Fruit fly (Drosophila melanogaster) whole organism, embryonic: ENCODE measurements around the gene CG14339.

Experiments used
- Aef1 ChIP-seq: fragments of 200-800 bp; sonication (Bioruptor generic); IDR thresholded peaks from 3 replicates; pipeline ENCODE4 v1.3.6; 2022; ENCODE audit warnings: missing biosample characterization, missing genetic modification characterization
- B-H2 ChIP-seq: fragments of 200-800 bp; sonication (Bioruptor generic); optimal IDR thresholded peaks from 2 replicates; lab custom pipeline; 2018; ENCODE audit warnings: missing biosample characterization, mild to moderate bottlenecking, missing genetic modification characterization
- CG10959 ChIP-seq: fragments of 200-800 bp; sonication (Bioruptor generic); IDR thresholded peaks from 2 replicates; pipeline ENCODE4 v1.3.6; 2022; ENCODE audit warnings: missing biosample characterization, missing genetic modification characterization
- CG10979 ChIP-seq: fragments of 200-800 bp; sonication (Bioruptor generic); optimal IDR thresholded peaks from 2 replicates; lab custom pipeline; 2018; ENCODE audit warnings: missing biosample characterization, mild to moderate bottlenecking, missing genetic modification characterization, moderate library complexity
- CG11723 ChIP-seq: fragments of 200-800 bp; sonication (Bioruptor generic); optimal IDR thresholded peaks from 2 replicates; lab custom pipeline; 2017; ENCODE audit warnings: missing biosample characterization, mild to moderate bottlenecking, missing genetic modification characterization
- CG12391 ChIP-seq: fragments of 200-800 bp; sonication (Bioruptor generic); optimal IDR thresholded peaks from 3 replicates; lab custom pipeline; 2018; ENCODE audit warnings: missing biosample characterization, mild to moderate bottlenecking, missing genetic modification characterization, moderate library complexity
- CG15073 ChIP-seq: fragments of 200-800 bp; sonication (Bioruptor generic); optimal IDR thresholded peaks from 2 replicates; lab custom pipeline; 2016; ENCODE audit warnings: missing biosample characterization, missing genetic modification characterization
- CG16813 ChIP-seq: fragments of 200-800 bp; sonication (Bioruptor generic); IDR thresholded peaks from 3 replicates; pipeline ENCODE4 v1.3.6; 2022; ENCODE audit warnings: missing biosample characterization, missing genetic modification characterization; ENCODE audit not compliant: partially characterized antibody
- CG17361 ChIP-seq: fragments of 200-800 bp; sonication (Bioruptor generic); IDR thresholded peaks from 3 replicates; pipeline ENCODE4 v1.3.6; 2022; ENCODE audit warnings: missing biosample characterization, missing genetic modification characterization
- CG18619 ChIP-seq: fragments of 200-800 bp; sonication (Bioruptor generic); optimal IDR thresholded peaks from 3 replicates; lab custom pipeline; 2017; ENCODE audit warnings: missing biosample characterization, mild to moderate bottlenecking, missing genetic modification characterization
- CG18764 ChIP-seq: fragments of 200-800 bp; sonication (Bioruptor generic); optimal IDR thresholded peaks from 3 replicates; lab custom pipeline; 2016; ENCODE audit warnings: missing biosample characterization, missing genetic modification characterization
- CG2129 ChIP-seq: fragments of 200-800 bp; sonication (Bioruptor generic); IDR thresholded peaks from 2 replicates; pipeline ENCODE4 v1.3.6; 2022; ENCODE audit warnings: missing biosample characterization, missing genetic modification characterization; ENCODE audit not compliant: partially characterized antibody
- CG31365 ChIP-seq: fragments of 200-800 bp; sonication (Bioruptor generic); optimal IDR thresholded peaks from 2 replicates; lab custom pipeline; 2018; ENCODE audit warnings: missing biosample characterization, mild to moderate bottlenecking, missing genetic modification characterization
- CG4404 ChIP-seq: fragments of 200-800 bp; sonication (Bioruptor generic); IDR thresholded peaks from 2 replicates; pipeline ENCODE4 v1.3.6; 2022; ENCODE audit warnings: missing biosample characterization, missing genetic modification characterization
- CG4707 ChIP-seq: fragments of 200-800 bp; sonication (Bioruptor generic); optimal IDR thresholded peaks from 2 replicates; lab custom pipeline; 2018; ENCODE audit warnings: missing biosample characterization, mild to moderate bottlenecking, missing genetic modification characterization, moderate library complexity
- CG4730 ChIP-seq: fragments of 200-800 bp; sonication (Bioruptor generic); IDR thresholded peaks from 2 replicates; pipeline ENCODE4 v1.3.6; 2022; ENCODE audit warnings: missing biosample characterization, missing genetic modification characterization
- CG4820 ChIP-seq: fragments of 200-800 bp; sonication (Bioruptor generic); optimal IDR thresholded peaks from 3 replicates; lab custom pipeline; 2016; ENCODE audit warnings: missing biosample characterization, missing genetic modification characterization
- CG4854 ChIP-seq: fragments of 200-800 bp; sonication (Bioruptor generic); optimal IDR thresholded peaks from 2 replicates; lab custom pipeline; 2016; ENCODE audit warnings: missing biosample characterization, missing genetic modification characterization, inconsistent platforms
- CG7357 ChIP-seq: fragments of 200-800 bp; sonication (Bioruptor generic); IDR thresholded peaks from 3 replicates; pipeline ENCODE4 v1.3.6; 2022; ENCODE audit warnings: missing biosample characterization, missing genetic modification characterization
- CG7556 ChIP-seq: fragments of 200-800 bp; sonication (Bioruptor generic); optimal IDR thresholded peaks from 2 replicates; lab custom pipeline; 2017; ENCODE audit warnings: missing biosample characterization, mild to moderate bottlenecking, missing genetic modification characterization
- CG8388 ChIP-seq: fragments of 200-800 bp; sonication (Bioruptor generic); optimal IDR thresholded peaks from 2 replicates; lab custom pipeline; 2019; ENCODE audit warnings: missing biosample characterization, mild to moderate bottlenecking, missing genetic modification characterization, moderate library complexity
- Camta ChIP-seq: fragments of 200-800 bp; sonication (Bioruptor generic); optimal IDR thresholded peaks from 2 replicates; lab custom pipeline; 2016; ENCODE audit warnings: missing biosample characterization, missing genetic modification characterization
- H2.0 ChIP-seq: fragments of 200-800 bp; sonication (Bioruptor generic); IDR thresholded peaks from 2 replicates; pipeline ENCODE4 v1.3.6; 2022; ENCODE audit warnings: missing biosample characterization, missing genetic modification characterization
- Hr39 ChIP-seq: fragments of >200 bp; optimal IDR thresholded peaks from 2 replicates; lab custom pipeline; 2017
- Jarid2 ChIP-seq: fragments of 200-800 bp; sonication (Bioruptor generic); optimal IDR thresholded peaks from 3 replicates; lab custom pipeline; 2017; ENCODE audit warnings: mild to moderate bottlenecking, missing biosample characterization, missing genetic modification reagents, missing genetic modification characterization
- Meics ChIP-seq: fragments of 200-800 bp; sonication (Bioruptor generic); optimal IDR thresholded peaks from 2 replicates; lab custom pipeline; 2017; ENCODE audit warnings: missing biosample characterization, mild to moderate bottlenecking, missing genetic modification characterization
- Mrtf ChIP-seq: fragments of 200-800 bp; sonication (Bioruptor generic); IDR thresholded peaks from 3 replicates; pipeline ENCODE4 v1.3.6; 2022; ENCODE audit warnings: missing biosample characterization, missing genetic modification characterization
- Pdp1 ChIP-seq, 2 experiments: fragments of 200-800 bp; sonication (Bioruptor generic); optimal IDR thresholded peaks; 3 replicates each; lab custom pipeline; 2016; ENCODE audit warnings: missing biosample characterization in 2 of 2, missing genetic modification characterization in 2 of 2, mild to moderate bottlenecking in 1 of 2, moderate library complexity in 1 of 2
- Rfx ChIP-seq: fragments of 200-800 bp; sonication (Bioruptor generic); IDR thresholded peaks from 2 replicates; pipeline ENCODE4 v1.3.6; 2022; ENCODE audit warnings: missing biosample characterization, missing genetic modification characterization
- Sin3A ChIP-seq: fragments of >200 bp; optimal IDR thresholded peaks from 2 replicates; lab custom pipeline; 2018
- Ssrp ChIP-seq: fragments of 200-800 bp; sonication (Bioruptor generic); optimal IDR thresholded peaks from 2 replicates; lab custom pipeline; 2018; ENCODE audit warnings: missing biosample characterization, mild to moderate bottlenecking, missing genetic modification characterization, moderate library complexity
- Xbp1 ChIP-seq: fragments of 200-800 bp; sonication (Bioruptor generic); optimal IDR thresholded peaks from 3 replicates; lab custom pipeline; 2016; ENCODE audit warnings: missing biosample characterization, mild to moderate bottlenecking, missing genetic modification characterization
- cato ChIP-seq: fragments of 200-800 bp; sonication (Bioruptor generic); optimal IDR thresholded peaks from 2 replicates; lab custom pipeline; 2016; ENCODE audit warnings: missing biosample characterization, missing genetic modification characterization, borderline replicate concordance
- cg ChIP-seq: fragments of 200-800 bp; sonication (Bioruptor generic); optimal IDR thresholded peaks from 3 replicates; lab custom pipeline; 2019; ENCODE audit warnings: missing biosample characterization, mild to moderate bottlenecking, missing genetic modification characterization, moderate library complexity
- croc ChIP-seq: fragments of 200-800 bp; sonication (Bioruptor generic); conservative IDR thresholded peaks from 3 replicates; pipeline ENCODE4 v1.3.6; 2022; ENCODE audit warnings: missing biosample characterization, missing genetic modification characterization
- gce ChIP-seq: fragments of 200-800 bp; sonication (Bioruptor generic); IDR thresholded peaks from 3 replicates; pipeline ENCODE4 v1.3.6; 2022; ENCODE audit warnings: missing biosample characterization, missing genetic modification characterization
- gfzf ChIP-seq: fragments of 200-800 bp; sonication (Bioruptor generic); optimal IDR thresholded peaks from 2 replicates; lab custom pipeline; 2016; ENCODE audit warnings: missing biosample characterization, mild to moderate bottlenecking, missing genetic modification characterization, moderate library complexity
- grau ChIP-seq: fragments of 200-800 bp; optimal IDR thresholded peaks from 3 replicates; lab custom pipeline; 2019; ENCODE audit warnings: missing biosample characterization, mild to moderate bottlenecking, missing genetic modification characterization, moderate library complexity
- gro ChIP-seq: fragments of 200-800 bp; sonication (Bioruptor generic); optimal IDR thresholded peaks from 2 replicates; lab custom pipeline; 2016; ENCODE audit warnings: missing biosample characterization, missing genetic modification characterization
- jumu ChIP-seq: fragments of 200-800 bp; sonication (Bioruptor generic); optimal IDR thresholded peaks from 3 replicates; lab custom pipeline; 2016; ENCODE audit warnings: missing biosample characterization, missing genetic modification characterization
- mld ChIP-seq: fragments of 200-800 bp; sonication (Bioruptor generic); IDR thresholded peaks from 3 replicates; pipeline ENCODE4 v1.3.6; 2022; ENCODE audit warnings: missing biosample characterization, missing genetic modification characterization; ENCODE audit not compliant: partially characterized antibody
- nerfin-2 ChIP-seq: fragments of 200-800 bp; sonication (Bioruptor generic); IDR thresholded peaks from 2 replicates; pipeline ENCODE4 v1.3.6; 2022; ENCODE audit warnings: missing biosample characterization, missing genetic modification characterization; ENCODE audit not compliant: partially characterized antibody
- pum ChIP-seq: fragments of 200-800 bp; sonication (Bioruptor generic); optimal IDR thresholded peaks from 2 replicates; lab custom pipeline; 2016; ENCODE audit warnings: missing biosample characterization, missing genetic modification characterization
- sima ChIP-seq: fragments of 200-800 bp; sonication (Bioruptor generic); optimal IDR thresholded peaks from 2 replicates; lab custom pipeline; 2016; ENCODE audit warnings: missing biosample characterization, missing genetic modification characterization
- sisA ChIP-seq: fragments of 200-800 bp; sonication (Bioruptor generic); IDR thresholded peaks from 2 replicates; pipeline ENCODE4 v1.3.6; 2022; ENCODE audit warnings: missing biosample characterization, missing genetic modification characterization
- so ChIP-seq: fragments of 200-800 bp; sonication (Bioruptor generic); IDR thresholded peaks from 3 replicates; pipeline ENCODE4 v1.3.6; 2022; ENCODE audit warnings: missing biosample characterization, missing genetic modification characterization
- sob ChIP-seq: fragments of 200-800 bp; sonication (Bioruptor generic); IDR thresholded peaks from 2 replicates; pipeline ENCODE4 v1.3.6; 2022; ENCODE audit warnings: missing biosample characterization, missing genetic modification characterization
- tgo ChIP-seq: fragments of 200-800 bp; sonication (Bioruptor generic); IDR thresholded peaks from 3 replicates; pipeline ENCODE4 v1.3.6; 2022; ENCODE audit warnings: missing biosample characterization, missing genetic modification characterization
- unpg ChIP-seq: fragments of 200-800 bp; sonication (Bioruptor generic); optimal IDR thresholded peaks from 3 replicates; lab custom pipeline; 2018; ENCODE audit warnings: missing biosample characterization, mild to moderate bottlenecking, missing genetic modification characterization, moderate library complexity
- vfl ChIP-seq: fragments of 200-800 bp; sonication (Bioruptor generic); optimal IDR thresholded peaks from 2 replicates; lab custom pipeline; 2016; ENCODE audit warnings: missing biosample characterization, missing genetic modification characterization
- zen2 ChIP-seq: fragments of 200-800 bp; sonication (Bioruptor generic); IDR thresholded peaks from 3 replicates; pipeline ENCODE4 v1.3.6; 2022; ENCODE audit warnings: missing biosample characterization, missing genetic modification characterization; ENCODE audit not compliant: partially characterized antibody

Gene CG14339

DNA sequence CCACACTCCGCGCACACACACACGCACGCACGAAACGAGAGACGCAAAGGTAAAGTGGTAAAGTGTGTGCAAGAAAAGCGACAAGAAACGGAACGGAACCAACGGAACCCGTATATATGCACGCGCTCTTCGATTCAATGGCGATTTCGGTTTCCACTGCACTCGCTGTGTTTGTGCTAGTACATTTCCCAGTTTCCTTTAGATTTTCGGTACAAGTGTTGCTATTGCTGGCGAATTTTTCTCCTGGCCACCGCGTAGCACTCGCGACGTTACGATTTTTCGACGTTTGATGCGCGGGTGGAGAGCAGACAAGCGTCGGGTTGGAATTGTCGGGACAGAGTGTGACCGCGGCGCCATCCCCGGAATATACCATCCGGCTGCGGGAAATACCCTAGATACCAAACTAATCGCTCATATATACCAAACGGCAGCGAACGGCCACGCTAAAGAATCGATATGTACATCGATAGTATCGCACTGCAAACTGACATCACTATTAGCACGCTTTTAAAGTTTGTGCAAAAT, 30.8 kb upstream of the CG14339 start, which contains the start of the genes S and ast (continued):
- no peak for TF ChIP-seq cato (GFP tag; lab: Kevin White, UChicago)
- TF ChIP-seq Ssrp (tag; lab: Kevin White, UChicago), result no peak
- TF ChIP-seq Aef1 (GFP tag; lab: Robert Waterston, UW), result no peak
- peak; percentile 34 for TF ChIP-seq CG31365 (tag; lab: Kevin White, UChicago)
- peak; percentile 82 for TF ChIP-seq Sin3A (lab: Kevin White, UChicago)
- peak; percentile 29; the same call in 2 of the 3 replicates for TF ChIP-seq CG17361 (GFP tag; lab: Robert Waterston, UW)
- no peak for TF ChIP-seq CG15073 (GFP tag; lab: Kevin White, UChicago)
- TF ChIP-seq Hr39 (lab: Kevin White, UChicago), result no peak
- no peak for TF ChIP-seq CG4854 (GFP tag; lab: Kevin White, UChicago)
- TF ChIP-seq CG2129 (GFP tag; lab: Robert Waterston, UW), result peak; percentile 90
- peak; percentile 12 for TF ChIP-seq CG4707
- peak; percentile 33 for TF ChIP-seq jumu
- TF ChIP-seq CG18619 (GFP tag; lab: Kevin White, UChicago), result peak; percentile 2
- peak; percentile 99 for TF ChIP-seq gfzf (GFP tag; lab: Kevin White, UChicago)
- TF ChIP-seq mld (GFP tag; lab: Robert Waterston, UW), result peak; percentile 91
- TF ChIP-seq cg (GFP tag; lab: Kevin White, UChicago), result peak; percentile 16
- peak; percentile 37 for TF ChIP-seq grau (tag; lab: Kevin White, UChicago)
- peak; percentile 0 for TF ChIP-seq pum
- TF ChIP-seq Meics, result peak; percentile 45
- no peak for TF ChIP-seq sisA
- TF ChIP-seq Rfx (GFP tag; lab: Robert Waterston, UW), result peak; percentile 62
- no peak for TF ChIP-seq CG4730
- no peak for TF ChIP-seq H2.0 (GFP tag; lab: Robert Waterston, UW)
- TF ChIP-seq nerfin-2 (GFP tag; lab: Robert Waterston, UW), result peak; percentile 93
- peak; percentile 4 for TF ChIP-seq CG7556 (GFP tag; lab: Kevin White, UChicago)
- TF ChIP-seq so, result peak; percentile 41; the same call in 1 of the 3 replicates
- TF ChIP-seq CG8388 (GFP tag; lab: Kevin White, UChicago), result no peak
- TF ChIP-seq CG11723 (GFP tag; lab: Kevin White, UChicago), result no peak
- TF ChIP-seq croc, result no peak
- TF ChIP-seq vfl (GFP tag; lab: Kevin White, UChicago), result no peak
- TF ChIP-seq Pdp1 (GFP tag; optimal IDR thresholded peaks at IDR 0.05; lab: Kevin White, UChicago), result peak in 1 of 2 experiments; percentile 52
- peak; percentile 40 for TF ChIP-seq Xbp1 (GFP tag; lab: Kevin White, UChicago)
- TF ChIP-seq CG16813 (GFP tag; lab: Robert Waterston, UW), result peak; percentile 98
- no peak for TF ChIP-seq B-H2 (GFP tag; lab: Kevin White, UChicago)
- no peak for TF ChIP-seq sima (GFP tag; lab: Kevin White, UChicago)
- no peak for TF ChIP-seq CG18764 (GFP tag; lab: Kevin White, UChicago)
- TF ChIP-seq CG10979, result peak; percentile 6
- peak; percentile 48 for TF ChIP-seq Camta (GFP tag; lab: Kevin White, UChicago)
- TF ChIP-seq CG4404 (GFP tag; lab: Robert Waterston, UW), result no peak
- TF ChIP-seq CG12391 (tag; lab: Kevin White, UChicago), result peak; percentile 43
- no peak for TF ChIP-seq CG4820 (GFP tag; lab: Kevin White, UChicago)
- TF ChIP-seq zen2 (GFP tag; lab: Robert Waterston, UW), result peak; percentile 95
- TF ChIP-seq gce (GFP tag; lab: Robert Waterston, UW), result peak; percentile 35; the same call in 1 of the 3 replicates
- TF ChIP-seq CG7357, result no peak
- no peak for TF ChIP-seq Mrtf
- peak; percentile 63 for TF ChIP-seq sob (GFP tag; lab: Robert Waterston, UW)
- peak; percentile 25 for TF ChIP-seq unpg (GFP tag; lab: Kevin White, UChicago)
- peak; percentile 73 for TF ChIP-seq gro (GFP tag; lab: Kevin White, UChicago)
- peak; percentile 91 for TF ChIP-seq Jarid2 (GFP tag; lab: Kevin White, UChicago)
- no peak for TF ChIP-seq tgo
- TF ChIP-seq CG10959, result no peak
